Fruit fly (Drosophila melanogaster) whole organism, adult: ENCODE measurements around the gene CG46459.

Experiments
- CG14711 ChIP-seq: fragments of 200-800 bp; sonication (Bioruptor generic); optimal IDR thresholded peaks from 2 replicates; lab custom pipeline; 2018; ENCODE audit warnings: missing biosample characterization, mild to moderate bottlenecking, missing genetic modification characterization, moderate library complexity
- CG33017 ChIP-seq: fragments of 200-800 bp; sonication (Bioruptor generic); optimal IDR thresholded peaks from 2 replicates; lab custom pipeline; 2018; ENCODE audit warnings: missing biosample characterization, mild to moderate bottlenecking, missing genetic modification characterization, moderate library complexity
- CG5204 ChIP-seq: fragments of 200-800 bp; sonication (Bioruptor generic); optimal IDR thresholded peaks from 2 replicates; lab custom pipeline; 2016; ENCODE audit warnings: missing biosample characterization, missing genetic modification characterization
- CG7045 ChIP-seq: fragments of 200-800 bp; sonication (Bioruptor generic); optimal IDR thresholded peaks from 2 replicates; lab custom pipeline; 2017; ENCODE audit warnings: missing biosample characterization, mild to moderate bottlenecking, missing genetic modification characterization
- CG7101 ChIP-seq: fragments of 200-800 bp; sonication (Bioruptor generic); optimal IDR thresholded peaks from 2 replicates; lab custom pipeline; 2018; ENCODE audit warnings: missing biosample characterization, mild to moderate bottlenecking, missing genetic modification characterization, moderate library complexity
- Clk ChIP-seq: fragments of 200-800 bp; sonication (Bioruptor generic); optimal IDR thresholded peaks from 2 replicates; lab custom pipeline; 2017; ENCODE audit warnings: missing biosample characterization, missing genetic modification characterization
- Mnt ChIP-seq: fragments of 200-800 bp; sonication (Bioruptor generic); optimal IDR thresholded peaks from 2 replicates; lab custom pipeline; 2016; ENCODE audit warnings: missing biosample characterization, mild to moderate bottlenecking, missing genetic modification characterization
- bab1 ChIP-seq: fragments of 200-800 bp; sonication (Bioruptor generic); optimal IDR thresholded peaks from 3 replicates; lab custom pipeline; 2019; ENCODE audit warnings: missing biosample characterization, mild to moderate bottlenecking, missing genetic modification characterization, moderate library complexity
- cnc ChIP-seq, 2 experiments: fragments of >200 bp; optimal IDR thresholded peaks; 2 replicates each; lab custom pipeline; 2017
- ovo ChIP-seq: fragments of 200-800 bp; sonication (Bioruptor generic); optimal IDR thresholded peaks from 2 replicates; lab custom pipeline; 2016; ENCODE audit warnings: missing biosample characterization, missing genetic modification characterization
- toe ChIP-seq: fragments of 200-800 bp; sonication (Bioruptor generic); optimal IDR thresholded peaks from 2 replicates; lab custom pipeline; 2016; ENCODE audit warnings: missing biosample characterization, missing genetic modification characterization

dm6 chr3R:10683226-10683625 lies 13.2 kb upstream of the CG46459 start:
- TF ChIP-seq CG5204 (GFP tag; lab: Kevin White, UChicago) (no peak), bab1 (GFP tag; lab: Kevin White, UChicago) (no peak), CG33017 (tag; lab: Kevin White, UChicago) (no peak), toe (GFP tag; lab: Kevin White, UChicago) (no peak), Clk (no peak), CG7045 (GFP tag; lab: Kevin White, UChicago) (no peak), CG14711 (no peak), cnc (optimal IDR thresholded peaks at IDR 0.05; lab: Kevin White, UChicago) (no peak), Mnt (GFP tag; lab: Kevin White, UChicago) (no peak), ovo (GFP tag; lab: Kevin White, UChicago) (no peak), CG7101 (tag; lab: Kevin White, UChicago) (no peak)
